Worm (Caenorhabditis elegans) whole organism, L4/young adult: ENCODE data around the gene aakg-2.
"Not testable (repeated sequence)": the region's sequence is repeated elsewhere in the genome, so short reads cannot be mapped to it uniquely, and the experiment has no call there.

Experiments used
- W03F9.2 ChIP-seq: fragments of 150-350 bp; optimal IDR thresholded peaks from 2 replicates; lab custom pipeline; 2014; ENCODE audit warnings: missing biosample characterization, missing genetic modification characterization
- dao-5 ChIP-seq: sonication (generic microtip); optimal IDR thresholded peaks from 2 replicates; lab custom pipeline; 2016; ENCODE audit warnings: missing genotype, missing genetic modification characterization, moderate library complexity, missing compliant biosample characterization
- him-1 ChIP-seq: sonication (generic microtip); optimal IDR thresholded peaks from 2 replicates; lab custom pipeline; 2016; ENCODE audit warnings: missing genotype, missing genetic modification reagents, missing genetic modification characterization, missing compliant biosample characterization

ce11 chrX:16913669-16914068 is 44.8 kb upstream of the aakg-2 start, which contains the start of gene F39F10.5:
- TF ChIP-seq him-1, dao-5, W03F9.2 (tag; lab: Kevin White, UChicago): not testable (repeated sequence)
